Fruit fly (Drosophila melanogaster) whole organism, embryonic: ENCODE measurements around the gene Rpp14b.

Source experiments
- Atf6 ChIP-seq: fragments of 200-800 bp; sonication (Bioruptor generic); IDR thresholded peaks from 2 replicates; pipeline ENCODE4 v1.3.6; 2022; ENCODE audit warnings: missing biosample characterization, missing genetic modification characterization
- Bteb2 ChIP-seq: fragments of 200-800 bp; sonication (Bioruptor generic); optimal IDR thresholded peaks from 2 replicates; lab custom pipeline; 2016; ENCODE audit warnings: missing biosample characterization, missing genetic modification characterization
- CG12219 ChIP-seq: fragments of 200-800 bp; sonication (Bioruptor generic); optimal IDR thresholded peaks from 3 replicates; lab custom pipeline; 2018; ENCODE audit warnings: missing biosample characterization, mild to moderate bottlenecking, missing genetic modification characterization
- CG13296 ChIP-seq: fragments of 200-800 bp; sonication (Bioruptor generic); optimal IDR thresholded peaks from 3 replicates; lab custom pipeline; 2018; ENCODE audit warnings: missing biosample characterization, mild to moderate bottlenecking, missing genetic modification characterization
- CG14014 ChIP-seq: fragments of 200-800 bp; sonication (Bioruptor generic); IDR thresholded peaks from 2 replicates; pipeline ENCODE4 v1.3.6; 2022; ENCODE audit warnings: missing biosample characterization, missing genetic modification characterization
- CG15514 ChIP-seq: fragments of 200-800 bp; sonication (Bioruptor generic); optimal IDR thresholded peaks from 3 replicates; lab custom pipeline; 2017; ENCODE audit warnings: missing biosample characterization, missing genetic modification characterization, mild to moderate bottlenecking, moderate library complexity, missing genetic modification reagents
- CG17802 ChIP-seq: fragments of 200-800 bp; sonication (Bioruptor generic); optimal IDR thresholded peaks from 2 replicates; lab custom pipeline; 2018; ENCODE audit warnings: missing biosample characterization, mild to moderate bottlenecking, missing genetic modification characterization, moderate library complexity
- CG18262 ChIP-seq: fragments of 200-800 bp; optimal IDR thresholded peaks from 3 replicates; lab custom pipeline; 2019; ENCODE audit warnings: missing biosample characterization, mild to moderate bottlenecking, missing genetic modification characterization, moderate library complexity
- CG2202 ChIP-seq: fragments of 200-800 bp; sonication (Bioruptor generic); optimal IDR thresholded peaks from 2 replicates; lab custom pipeline; 2018; ENCODE audit warnings: missing biosample characterization, mild to moderate bottlenecking, missing genetic modification characterization
- CG2712 ChIP-seq: fragments of 200-800 bp; optimal IDR thresholded peaks from 3 replicates; lab custom pipeline; 2019; ENCODE audit warnings: missing biosample characterization, mild to moderate bottlenecking, missing genetic modification characterization, moderate library complexity
- CG31365 ChIP-seq: fragments of 200-800 bp; sonication (Bioruptor generic); optimal IDR thresholded peaks from 2 replicates; lab custom pipeline; 2018; ENCODE audit warnings: missing biosample characterization, mild to moderate bottlenecking, missing genetic modification characterization
- CG4328 ChIP-seq: fragments of 200-800 bp; sonication (Bioruptor generic); optimal IDR thresholded peaks from 3 replicates; lab custom pipeline; 2017; ENCODE audit warnings: missing biosample characterization, missing genetic modification reagents, missing genetic modification characterization
- CG8281 ChIP-seq: fragments of 200-800 bp; sonication (Bioruptor generic); optimal IDR thresholded peaks from 2 replicates; lab custom pipeline; 2018; ENCODE audit warnings: missing biosample characterization, mild to moderate bottlenecking, missing genetic modification characterization, moderate library complexity
- Dll ChIP-seq: fragments of 200-800 bp; sonication (Bioruptor generic); IDR thresholded peaks from 4 replicates; pipeline ENCODE4 v1.3.6; 2022; ENCODE audit warnings: missing biosample characterization, missing genetic modification characterization; ENCODE audit not compliant: partially characterized antibody
- Ets65A ChIP-seq: fragments of 200-800 bp; sonication (Bioruptor generic); peaks from one replicate; lab custom pipeline; 2016; ENCODE audit warnings: missing biosample characterization, missing genetic modification characterization
- H2.0 ChIP-seq: fragments of 200-800 bp; sonication (Bioruptor generic); IDR thresholded peaks from 2 replicates; pipeline ENCODE4 v1.3.6; 2022; ENCODE audit warnings: missing biosample characterization, missing genetic modification characterization
- HLHmδ ChIP-seq: fragments of 200-800 bp; sonication (Bioruptor generic); optimal IDR thresholded peaks from 2 replicates; lab custom pipeline; 2018; ENCODE audit warnings: missing biosample characterization, mild to moderate bottlenecking, missing genetic modification characterization, moderate library complexity
- HmgD ChIP-seq: fragments of 200-800 bp; sonication (Bioruptor generic); optimal IDR thresholded peaks from 3 replicates; lab custom pipeline; 2016; ENCODE audit warnings: missing biosample characterization, missing genetic modification characterization
- MBD-R2 ChIP-seq: fragments of 200-800 bp; sonication (Bioruptor generic); IDR thresholded peaks from 2 replicates; pipeline ENCODE4 v1.3.6; 2022; ENCODE audit warnings: missing biosample characterization, missing genetic modification characterization
- MESR4 ChIP-seq: fragments of 200-800 bp; sonication (Bioruptor generic); optimal IDR thresholded peaks from 2 replicates; lab custom pipeline; 2018; ENCODE audit warnings: missing biosample characterization, mild to moderate bottlenecking, missing genetic modification characterization, moderate library complexity
- Neu2 ChIP-seq: fragments of 200-800 bp; sonication (Bioruptor generic); optimal IDR thresholded peaks from 3 replicates; lab custom pipeline; 2016; ENCODE audit warnings: missing biosample characterization, missing genetic modification characterization, borderline replicate concordance
- Taf1 ChIP-seq: fragments of 200-800 bp; sonication (Bioruptor generic); IDR thresholded peaks from 2 replicates; pipeline ENCODE4 v1.3.6; 2022; ENCODE audit warnings: missing biosample characterization, missing genetic modification characterization
- Xrp1 ChIP-seq: fragments of 200-800 bp; sonication (Bioruptor generic); IDR thresholded peaks from 2 replicates; pipeline ENCODE4 v1.3.6; 2022; ENCODE audit warnings: missing biosample characterization, missing genetic modification characterization
- ac ChIP-seq: fragments of 200-800 bp; sonication (Bioruptor generic); optimal IDR thresholded peaks from 3 replicates; lab custom pipeline; 2017; ENCODE audit warnings: missing biosample characterization, mild to moderate bottlenecking, missing genetic modification characterization
- ap ChIP-seq: fragments of 200-800 bp; sonication (Bioruptor generic); IDR thresholded peaks from 2 replicates; pipeline ENCODE4 v1.3.6; 2022; ENCODE audit warnings: missing biosample characterization, missing genetic modification characterization
- bsh ChIP-seq, 2 experiments: fragments of 200-800 bp; sonication (Bioruptor generic); optimal IDR thresholded peaks; 2 replicates each; lab custom pipeline; 2017 to 2018; ENCODE audit warnings: mild to moderate bottlenecking in 2 of 2, missing biosample characterization in 2 of 2, missing genetic modification characterization in 2 of 2, moderate library complexity in 1 of 2
- ci ChIP-seq: fragments of 200-800 bp; sonication (Bioruptor generic); IDR thresholded peaks from 3 replicates; pipeline ENCODE4 v1.3.6; 2022; ENCODE audit warnings: missing biosample characterization, missing genetic modification characterization
- crp ChIP-seq, 2 experiments: fragments of 200-800 bp; sonication (Bioruptor generic); optimal IDR thresholded peaks; 2 replicates in 1 of 2; 3 replicates in 1 of 2; lab custom pipeline; 2017; ENCODE audit warnings: missing biosample characterization in 2 of 2, missing genetic modification characterization in 2 of 2, mild to moderate bottlenecking in 1 of 2, moderate library complexity in 1 of 2
- fu2 ChIP-seq: fragments of 200-800 bp; sonication (Bioruptor generic); optimal IDR thresholded peaks from 2 replicates; lab custom pipeline; 2016; ENCODE audit warnings: missing biosample characterization, missing genetic modification characterization
- gce ChIP-seq: fragments of 200-800 bp; sonication (Bioruptor generic); IDR thresholded peaks from 3 replicates; pipeline ENCODE4 v1.3.6; 2022; ENCODE audit warnings: missing biosample characterization, missing genetic modification characterization
- ranshi ChIP-seq: fragments of 200-800 bp; sonication (Bioruptor generic); IDR thresholded peaks from 2 replicates; pipeline ENCODE4 v1.3.6; 2022; ENCODE audit warnings: missing biosample characterization, missing genetic modification characterization
- rib ChIP-seq: fragments of 200-800 bp; sonication (Bioruptor generic); IDR thresholded peaks from 2 replicates; pipeline ENCODE4 v1.3.6; 2022; ENCODE audit warnings: missing biosample characterization, missing genetic modification characterization
- ro ChIP-seq: fragments of 200-800 bp; sonication (Bioruptor generic); IDR thresholded peaks from 2 replicates; pipeline ENCODE4 v1.3.6; 2022; ENCODE audit warnings: missing biosample characterization, missing genetic modification characterization
- salm ChIP-seq: fragments of 200-800 bp; sonication (Bioruptor generic); optimal IDR thresholded peaks from 2 replicates; lab custom pipeline; 2018; ENCODE audit warnings: missing biosample characterization, mild to moderate bottlenecking, missing genetic modification characterization
- sens-2 ChIP-seq: fragments of 200-800 bp; sonication (Bioruptor generic); IDR thresholded peaks from 2 replicates; pipeline ENCODE4 v1.3.6; 2022; ENCODE audit warnings: missing biosample characterization, missing genetic modification characterization
- tap ChIP-seq: fragments of 200-800 bp; optimal IDR thresholded peaks from 3 replicates; lab custom pipeline; 2019; ENCODE audit warnings: missing biosample characterization, mild to moderate bottlenecking, missing genetic modification characterization, moderate library complexity
- tna ChIP-seq: fragments of 200-800 bp; sonication (Bioruptor generic); IDR thresholded peaks from 2 replicates; pipeline ENCODE4 v1.3.6; 2022; ENCODE audit warnings: missing biosample characterization, missing genetic modification characterization; ENCODE audit not compliant: partially characterized antibody
- vnd ChIP-seq: fragments of 200-800 bp; sonication (Bioruptor generic); IDR thresholded peaks from 3 replicates; pipeline ENCODE4 v1.3.6; 2022; ENCODE audit warnings: missing biosample characterization, missing genetic modification characterization; ENCODE audit not compliant: partially characterized antibody
- z ChIP-seq: fragments of 200-800 bp; sonication (Bioruptor generic); IDR thresholded peaks from 3 replicates; pipeline ENCODE4 v1.3.6; 2022; ENCODE audit warnings: missing biosample characterization, missing genetic modification characterization
- zen2 ChIP-seq: fragments of 200-800 bp; sonication (Bioruptor generic); IDR thresholded peaks from 3 replicates; pipeline ENCODE4 v1.3.6; 2022; ENCODE audit warnings: missing biosample characterization, missing genetic modification characterization; ENCODE audit not compliant: partially characterized antibody

The Rpp14b gene

dm6 chr3R:30021559-30022451 lies 34.0 kb upstream of the Rpp14b start, which contains the start of gene Mgat2 (continued):
- TF ChIP-seq tap (tag; lab: Kevin White, UChicago) = peak; percentile 65
- TF ChIP-seq Atf6 = peak; percentile 55; the same call in 1 of the 2 replicates
- peak; percentile 18 to 61 for TF ChIP-seq bsh (GFP tag; optimal IDR thresholded peaks at IDR 0.05; lab: Kevin White, UChicago)
- TF ChIP-seq CG31365 (tag; lab: Kevin White, UChicago) = peak; percentile 42
- no peak for TF ChIP-seq CG14014 (GFP tag; lab: Robert Waterston, UW)
- TF ChIP-seq Xrp1 (GFP tag; lab: Robert Waterston, UW) = peak; percentile 44
- peak; percentile 81 for TF ChIP-seq MESR4 (GFP tag; lab: Kevin White, UChicago)
- peak; percentile 72; the same call in 1 of the 2 replicates for TF ChIP-seq tna
- peak; percentile 59 for TF ChIP-seq CG12219
- TF ChIP-seq CG15514 (GFP tag; lab: Kevin White, UChicago) = no peak
- TF ChIP-seq rib (GFP tag; lab: Robert Waterston, UW) = peak; percentile 62; the same call in 1 of the 2 replicates
- TF ChIP-seq H2.0 (GFP tag; lab: Robert Waterston, UW) = no peak
- no peak for TF ChIP-seq Taf1 (GFP tag; lab: Robert Waterston, UW)
- peak; percentile 73 to 96 for TF ChIP-seq crp (GFP tag; optimal IDR thresholded peaks at IDR 0.05; lab: Kevin White, UChicago)
- peak; percentile 61 for TF ChIP-seq CG2712 (tag; lab: Kevin White, UChicago)
- TF ChIP-seq z (GFP tag; lab: Robert Waterston, UW) = peak; percentile 93
- TF ChIP-seq gce (GFP tag; lab: Robert Waterston, UW) = peak; percentile 31; the same call in 1 of the 3 replicates
- no peak for TF ChIP-seq Bteb2 (GFP tag; lab: Kevin White, UChicago)
- peak; percentile 30 for TF ChIP-seq CG18262
- peak; percentile 96 for TF ChIP-seq Dll (GFP tag; lab: Robert Waterston, UW)
- no peak for TF ChIP-seq fu2 (GFP tag; lab: Kevin White, UChicago)
- peak; percentile 66 for TF ChIP-seq CG2202 (tag; lab: Kevin White, UChicago)
- peak; percentile 41 for TF ChIP-seq CG13296 (GFP tag; lab: Kevin White, UChicago)
- peak; percentile 90 for TF ChIP-seq zen2
- TF ChIP-seq sens-2 = peak; percentile 39; the same call in 1 of the 2 replicates
- peak; percentile 51 for TF ChIP-seq HmgD (GFP tag; lab: Kevin White, UChicago)
- TF ChIP-seq ci = peak; percentile 78
- TF ChIP-seq ranshi (GFP tag; lab: Robert Waterston, UW) = no peak; the same call in 1 of the 2 replicates
- TF ChIP-seq vnd = peak; percentile 77
- peak; percentile 97 for TF ChIP-seq HLHmδ (GFP tag; lab: Kevin White, UChicago)
- TF ChIP-seq ac (GFP tag; lab: Kevin White, UChicago) = peak; percentile 51
- TF ChIP-seq CG4328 (GFP tag; lab: Kevin White, UChicago) = peak; percentile 9
- TF ChIP-seq MBD-R2 = peak; percentile 15; the same call in 1 of the 2 replicates
- no peak for TF ChIP-seq ro (GFP tag; lab: Robert Waterston, UW)
- TF ChIP-seq salm (tag; lab: Kevin White, UChicago) = peak; percentile 49
- no peak for TF ChIP-seq CG8281 (tag; lab: Kevin White, UChicago)
- no peak for TF ChIP-seq CG17802 (tag; lab: Kevin White, UChicago)
- TF ChIP-seq Neu2 = no peak
- no peak for TF ChIP-seq ap
- TF ChIP-seq Ets65A = peak; percentile 87
